Fruit fly (Drosophila melanogaster): ENCODE data around the gene CG31036.

CG31036 gene

dm6 chr3R:29858806-29859205, 49.1 kb upstream of the CG31036 start, which contains the start of gene CG7824 (continued):
- TF ChIP-seq CG18764 (GFP tag; optimal IDR thresholded peaks at IDR 0.05) (no peak), CG11456 (GFP tag; IDR thresholded peaks at IDR 0.05) (no peak), CG12104 (GFP tag; optimal IDR thresholded peaks at IDR 0.05) (no peak), Atf3 (GFP tag; optimal IDR thresholded peaks at IDR 0.05) (no peak), eve (GFP tag; optimal IDR thresholded peaks at IDR 0.05) (no peak), CG9817 (tag; optimal IDR thresholded peaks at IDR 0.05) (no peak), croc (GFP tag; conservative IDR thresholded peaks at IDR 0.05) (no peak), CG11398 (GFP tag; optimal IDR thresholded peaks at IDR 0.05) (no peak), Med (GFP tag) (peak; percentile 11), Nf-YA (GFP tag; IDR thresholded peaks at IDR 0.05) (no peak), CG6683 (GFP tag; optimal IDR thresholded peaks at IDR 0.05) (no peak), CG13123 (GFP tag; optimal IDR thresholded peaks at IDR 0.05) (no peak), CG17359 (tag; optimal IDR thresholded peaks at IDR 0.05) (no peak), CG34422 (GFP tag; IDR thresholded peaks at IDR 0.05) (no peak), CG13624 (GFP tag; optimal IDR thresholded peaks at IDR 0.05) (peak; percentile 75), CG2129 (GFP tag; IDR thresholded peaks at IDR 0.05; ENCODE audit: partially characterized antibody) (no peak), CG10267 (tag; optimal IDR thresholded peaks at IDR 0.05) (no peak), cato (GFP tag; optimal IDR thresholded peaks at IDR 0.05; ENCODE audit: borderline replicate concordance) (no peak), CrebB (tag; optimal IDR thresholded peaks at IDR 0.05) (no peak), dysf (GFP tag; IDR thresholded peaks at IDR 0.05) (no peak), gfzf (GFP tag; optimal IDR thresholded peaks at IDR 0.05) (peak; percentile 91), Doc3 (GFP tag; IDR thresholded peaks at IDR 0.05; ENCODE audit: partially characterized antibody) (no peak), kah (GFP tag; optimal IDR thresholded peaks at IDR 0.05) (no peak), HLH3B (GFP tag; IDR thresholded peaks at IDR 0.05) (no peak), chinmo (GFP tag; IDR thresholded peaks at IDR 0.05; ENCODE audit: partially characterized antibody) (no peak), peb (GFP tag; IDR thresholded peaks at IDR 0.05) (no peak), HmgD (GFP tag; optimal IDR thresholded peaks at IDR 0.05) (peak; percentile 6), dan (GFP tag; IDR thresholded peaks at IDR 0.05) (no peak), gro (GFP tag; optimal IDR thresholded peaks at IDR 0.05) (no peak), CG4820 (GFP tag; optimal IDR thresholded peaks at IDR 0.05) (no peak), pita (GFP tag; optimal IDR thresholded peaks at IDR 0.05) (peak; percentile 69), rib (GFP tag; IDR thresholded peaks at IDR 0.05) (no peak), CG4617 (GFP tag; optimal IDR thresholded peaks at IDR 0.05; ENCODE audit: borderline replicate concordance) (peak; percentile 67), Hmx (GFP tag; optimal IDR thresholded peaks at IDR 0.05) (no peak), Dref (GFP tag; IDR thresholded peaks at IDR 0.05) (peak; percentile 51), insv (GFP tag; optimal IDR thresholded peaks at IDR 0.05) (no peak), CG11560 (tag; IDR thresholded peaks at IDR 0.05) (no peak), Lim3 (GFP tag; IDR thresholded peaks at IDR 0.05) (no peak), Tbp (GFP tag; optimal IDR thresholded peaks at IDR 0.05) (no peak), CG8388 (GFP tag; optimal IDR thresholded peaks at IDR 0.05) (peak; percentile 51), CG31224 (GFP tag; IDR thresholded peaks at IDR 0.05) (no peak), sima (GFP tag; optimal IDR thresholded peaks at IDR 0.05) (no peak), Ssrp (tag; optimal IDR thresholded peaks at IDR 0.05) (no peak), CG33213 (GFP tag; optimal IDR thresholded peaks at IDR 0.05) (peak; percentile 8), Abd-B (GFP tag; optimal IDR thresholded peaks at IDR 0.05) (peak; percentile 14), CG6272 (GFP tag; IDR thresholded peaks at IDR 0.05) (no peak), CG16815 (GFP tag; optimal IDR thresholded peaks at IDR 0.05) (no peak), CG15073 (GFP tag; optimal IDR thresholded peaks at IDR 0.05) (no peak)
